Worm (Caenorhabditis elegans): Measurements from ENCODE around the gene K06A4.10.

Gene K06A4.10

DNA sequence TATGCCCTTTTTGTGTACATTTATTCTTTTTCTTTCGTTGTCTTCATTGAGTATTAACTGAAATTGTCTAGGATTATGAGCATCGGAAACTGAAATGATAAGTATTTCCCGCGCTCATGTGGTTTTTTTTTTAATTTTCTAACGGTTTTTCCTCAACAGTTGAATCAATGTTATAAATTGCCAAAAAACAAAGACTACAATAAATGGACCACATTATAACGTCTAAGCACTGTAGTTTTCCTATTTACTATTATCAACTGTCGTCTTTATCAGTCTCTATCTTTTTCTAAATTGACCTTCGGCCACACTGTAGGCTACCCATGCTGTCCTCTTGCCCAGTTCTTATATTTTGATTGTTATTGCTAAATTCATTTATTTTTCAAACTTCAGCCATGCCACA is 18.1 kb upstream of the K06A4.10 start, which contains the start of gene acs-14:
acs-14 (plus strand) TSS at position 391 of the 400 bp plus-strand sequence.
- TF ChIP-seq zag-1 (tag; optimal IDR thresholded peaks at IDR 0.05) (no peak), elt-2 (tag; optimal IDR thresholded peaks at IDR 0.05) (peak; percentile 12), mab-9 (GFP tag; IDR thresholded peaks at IDR 0.05) (no peak), unc-86 (tag; optimal IDR thresholded peaks at IDR 0.05) (no peak), nhr-20 (tag; optimal IDR thresholded peaks at IDR 0.05) (peak; percentile 13), ces-1 (GFP tag; optimal IDR thresholded peaks at IDR 0.05) (no peak), efl-1 (optimal IDR thresholded peaks at IDR 0.05) (no peak), efl-1 (GFP tag; optimal IDR thresholded peaks at IDR 0.05 in 1 of 2) (peak in 1 of 2 experiments; percentile 51), lin-39 (tag; optimal IDR thresholded peaks at IDR 0.05) (no peak), sptf-1 (tag; optimal IDR thresholded peaks at IDR 0.05) (no peak), lin-35 (GFP tag; optimal IDR thresholded peaks at IDR 0.05) (peak in 1 of 2 experiments; percentile 12), elt-3 (tag; optimal IDR thresholded peaks at IDR 0.05) (peak in 1 of 6 experiments; percentile 4)

- TF ChIP-seq ets-5 (GFP tag; IDR thresholded peaks at IDR 0.05) = no peak
- TF ChIP-seq mdl-1 (tag; optimal IDR thresholded peaks at IDR 0.05) = peak in 1 of 2 experiments; percentile 11
- TF ChIP-seq pag-3 (tag; optimal IDR thresholded peaks at IDR 0.05; ENCODE audit: borderline replicate concordance, insufficient read depth) = no peak
- TF ChIP-seq jun-1 (tag; optimal IDR thresholded peaks at IDR 0.05) = no peak
- TF ChIP-seq nhr-20 (tag; optimal IDR thresholded peaks at IDR 0.05) = peak; percentile 30
- TF ChIP-seq dsc-1 (tag; optimal IDR thresholded peaks at IDR 0.05) = no peak
- no peak for TF ChIP-seq unc-62 (GFP tag; optimal IDR thresholded peaks at IDR 0.05)
- no peak for TF ChIP-seq hlh-4 (tag; optimal IDR thresholded peaks at IDR 0.05)
- TF ChIP-seq nhr-11 (tag; optimal IDR thresholded peaks at IDR 0.05) = no peak
- TF ChIP-seq ama-1 (optimal IDR thresholded peaks at IDR 0.05) = no peak
- peak; percentile 2 for TF ChIP-seq nhr-90 (tag; optimal IDR thresholded peaks at IDR 0.05; ENCODE audit: poor library complexity)
- peak; percentile 72 for TF ChIP-seq elt-2 (tag; optimal IDR thresholded peaks at IDR 0.05)
- TF ChIP-seq rnt-1 (tag; optimal IDR thresholded peaks at IDR 0.05) = no peak
- TF ChIP-seq sup-37 (GFP tag; optimal IDR thresholded peaks at IDR 0.05) = no peak
- no peak for TF ChIP-seq grh-1 (GFP tag; IDR thresholded peaks at IDR 0.05)
- no peak for TF ChIP-seq ceh-8 (GFP tag; optimal IDR thresholded peaks at IDR 0.05)
- TF ChIP-seq lsy-2 (tag; optimal IDR thresholded peaks at IDR 0.05) = no peak
- TF ChIP-seq C16A3.4 (tag; optimal IDR thresholded peaks at IDR 0.05) = no peak
- TF ChIP-seq tbx-2 (tag; optimal IDR thresholded peaks at IDR 0.05) = no peak
- no peak for TF ChIP-seq xbp-1 (tag; optimal IDR thresholded peaks at IDR 0.05)
- TF ChIP-seq nhr-85 (tag) = no peak
- peak in 1 of 2 experiments; percentile 40 for TF ChIP-seq lin-35 (GFP tag; optimal IDR thresholded peaks at IDR 0.05)
- no peak for TF ChIP-seq Y116A8C.19 (tag; optimal IDR thresholded peaks at IDR 0.05; ENCODE audit: borderline replicate concordance)
Measured at ce11 chrV:9506931-9507330, 17.3 kb upstream of the K06A4.10 start.

DNA sequence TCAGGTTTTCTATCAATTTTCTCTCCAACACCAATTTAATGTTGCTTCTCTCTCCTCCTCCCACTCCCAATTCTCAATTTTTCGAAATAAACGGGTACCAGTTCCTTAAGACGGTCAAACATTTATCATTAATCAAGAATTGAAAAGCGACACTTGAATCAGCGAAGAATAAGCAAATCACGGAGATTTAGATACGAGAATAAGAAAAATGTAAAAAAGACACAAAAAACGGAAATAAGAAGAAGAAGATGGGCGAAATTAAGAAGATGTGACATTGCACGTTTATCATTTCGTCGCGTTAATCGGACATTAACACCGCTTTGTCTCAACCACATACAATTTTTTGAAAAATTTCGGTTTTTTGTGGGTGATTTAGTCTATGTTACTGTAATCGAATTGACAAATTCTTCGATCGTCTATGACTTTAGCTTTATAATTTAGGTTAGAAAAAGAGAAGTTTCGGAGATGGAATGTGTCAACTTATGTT is 14.9 kb upstream of the K06A4.10 start, which contains the start of gene haao-1:
haao-1 (plus strand) TSS at position 437 of the 487 bp plus-strand sequence.
- peak in 1 of 6 experiments; percentile 57 for TF ChIP-seq elt-3 (tag; optimal IDR thresholded peaks at IDR 0.05)
- TF ChIP-seq blmp-1 (tag; optimal IDR thresholded peaks at IDR 0.05) = peak; percentile 69
- no peak for TF ChIP-seq nhr-84 (tag; optimal IDR thresholded peaks at IDR 0.05)
- TF ChIP-seq jun-1 (tag; optimal IDR thresholded peaks at IDR 0.05) = no peak
- no peak for TF ChIP-seq isw-1 (GFP tag; IDR thresholded peaks at IDR 0.05)
- peak; percentile 20 for TF ChIP-seq nhr-20 (tag; optimal IDR thresholded peaks at IDR 0.05)
- TF ChIP-seq lin-39 (tag; optimal IDR thresholded peaks at IDR 0.05) = no peak
- no peak for TF ChIP-seq nhr-77 (tag; optimal IDR thresholded peaks at IDR 0.05)
- TF ChIP-seq nhr-71 (tag; optimal IDR thresholded peaks at IDR 0.05) = peak; percentile 36
- TF ChIP-seq tlp-1 (tag; optimal IDR thresholded peaks at IDR 0.05) = no peak
- peak; percentile 77 for TF ChIP-seq nhr-85 (tag)
- peak; percentile 23 for TF ChIP-seq tbx-2 (tag; optimal IDR thresholded peaks at IDR 0.05)
- peak; percentile 57 for TF ChIP-seq lin-14 (GFP tag; optimal IDR thresholded peaks at IDR 0.05)
- peak; percentile 30 for TF ChIP-seq mep-1 (tag; optimal IDR thresholded peaks at IDR 0.05)
- TF ChIP-seq aha-1 (tag; optimal IDR thresholded peaks at IDR 0.05) = no peak
- TF ChIP-seq nhr-19 (GFP tag; conservative IDR thresholded peaks at IDR 0.05) = no peak
- TF ChIP-seq unc-130 (tag; optimal IDR thresholded peaks at IDR 0.05) = no peak

All from whole organism, L1 larva.